Worm (Caenorhabditis elegans) whole organism, early embryonic: ENCODE data around the gene ZK1236.9.

ENCODE experiments used
- aly-1 ChIP-seq: sonication (generic microtip); optimal IDR thresholded peaks from 2 replicates; lab custom pipeline; 2016; ENCODE audit warnings: missing genetic modification characterization, missing compliant biosample characterization
- ama-1 ChIP-seq: fragments of 150-350 bp; optimal IDR thresholded peaks from 2 replicates; lab custom pipeline; 2014
- hmbx-1 ChIP-seq: sonication (generic microtip); optimal IDR thresholded peaks from 2 replicates; lab custom pipeline; 2016; ENCODE audit warnings: mild to moderate bottlenecking, missing genetic modification characterization, missing compliant biosample characterization
- hmg-4 ChIP-seq: fragments of 200-800 bp; sonication (Bioruptor generic); optimal IDR thresholded peaks from 2 replicates; lab custom pipeline; 2018; ENCODE audit warnings: mild to moderate bottlenecking, missing genetic modification characterization, missing compliant biosample characterization
- hnd-1 ChIP-seq: sonication (generic microtip); optimal IDR thresholded peaks from 2 replicates; lab custom pipeline; 2016; ENCODE audit warnings: missing genetic modification characterization, missing compliant biosample characterization
- pes-1 ChIP-seq: fragments of 200-800 bp; sonication (Bioruptor generic); IDR thresholded peaks from 2 replicates; pipeline ENCODE4 v1.3.6; 2022; ENCODE audit warnings: missing genetic modification reagents, missing genetic modification characterization, missing compliant biosample characterization

- no peak for TF ChIP-seq aly-1
- TF ChIP-seq pes-1 (GFP tag; lab: Robert Waterston, UW) = no peak
- TF ChIP-seq ama-1 (lab: Kevin White, UChicago) = no peak
- no peak for TF ChIP-seq hmbx-1 (tag; lab: Kevin White, UChicago)
- TF ChIP-seq hnd-1 (tag; lab: Kevin White, UChicago) = no peak
- no peak for TF ChIP-seq hmg-4
Measured at ce11 chrIII:8467520-8467919, 32.5 kb upstream of the ZK1236.9 start.
